Fruit fly (Drosophila melanogaster) whole organism, embryonic: ENCODE data around the gene goe.

ENCODE experiments used
- BEAF-32 ChIP-seq: fragments of 200-800 bp; sonication (Bioruptor generic); optimal IDR thresholded peaks from 3 replicates; lab custom pipeline; 2017; ENCODE audit warnings: missing biosample characterization, missing genetic modification characterization, mild to moderate bottlenecking, moderate library complexity, missing genetic modification reagents
- CG10366 ChIP-seq: fragments of 200-800 bp; sonication (Bioruptor generic); IDR thresholded peaks from 2 replicates; pipeline ENCODE4 v1.3.6; 2022; ENCODE audit warnings: missing biosample characterization, missing genetic modification characterization
- CG10565 ChIP-seq: fragments of 200-800 bp; sonication (Bioruptor generic); optimal IDR thresholded peaks from 3 replicates; lab custom pipeline; 2016; ENCODE audit warnings: missing biosample characterization, mild to moderate bottlenecking, missing genetic modification characterization
- CG10979 ChIP-seq: fragments of 200-800 bp; sonication (Bioruptor generic); optimal IDR thresholded peaks from 2 replicates; lab custom pipeline; 2018; ENCODE audit warnings: missing biosample characterization, mild to moderate bottlenecking, missing genetic modification characterization, moderate library complexity
- CG13123 ChIP-seq: fragments of 200-800 bp; sonication (Bioruptor generic); optimal IDR thresholded peaks from 2 replicates; lab custom pipeline; 2016; ENCODE audit warnings: missing biosample characterization, missing genetic modification characterization
- CG1647 ChIP-seq: fragments of 200-800 bp; sonication (Bioruptor generic); optimal IDR thresholded peaks from 3 replicates; lab custom pipeline; 2016; ENCODE audit warnings: missing biosample characterization, missing genetic modification characterization
- CG16779 ChIP-seq: fragments of 200-800 bp; sonication (Bioruptor generic); IDR thresholded peaks from 2 replicates; pipeline ENCODE4 v1.3.6; 2022; ENCODE audit warnings: missing biosample characterization, missing genetic modification characterization
- CG16813 ChIP-seq: fragments of 200-800 bp; sonication (Bioruptor generic); IDR thresholded peaks from 3 replicates; pipeline ENCODE4 v1.3.6; 2022; ENCODE audit warnings: missing biosample characterization, missing genetic modification characterization; ENCODE audit not compliant: partially characterized antibody
- CG2116 ChIP-seq: fragments of 200-800 bp; sonication (Bioruptor generic); optimal IDR thresholded peaks from 3 replicates; lab custom pipeline; 2018; ENCODE audit warnings: missing biosample characterization, mild to moderate bottlenecking, missing genetic modification characterization
- CG2202 ChIP-seq: fragments of 200-800 bp; sonication (Bioruptor generic); optimal IDR thresholded peaks from 2 replicates; lab custom pipeline; 2018; ENCODE audit warnings: missing biosample characterization, mild to moderate bottlenecking, missing genetic modification characterization
- CG2875 ChIP-seq: fragments of 200-800 bp; sonication (Bioruptor generic); optimal IDR thresholded peaks from 2 replicates; lab custom pipeline; 2017; ENCODE audit warnings: missing biosample characterization, mild to moderate bottlenecking, missing genetic modification characterization, missing genetic modification reagents
- CG30020 ChIP-seq: fragments of 200-800 bp; optimal IDR thresholded peaks from 2 replicates; lab custom pipeline; 2019; ENCODE audit warnings: missing biosample characterization, mild to moderate bottlenecking, missing genetic modification characterization, moderate library complexity
- CG3065 ChIP-seq: fragments of 200-800 bp; sonication (Bioruptor generic); optimal IDR thresholded peaks from 2 replicates; lab custom pipeline; 2016; ENCODE audit warnings: missing biosample characterization, missing genetic modification characterization
- CG32532 ChIP-seq: fragments of 200-800 bp; sonication (Bioruptor generic); IDR thresholded peaks from 2 replicates; pipeline ENCODE4 v1.3.6; 2022; ENCODE audit warnings: missing biosample characterization, missing genetic modification characterization
- CG32772 ChIP-seq: fragments of 200-800 bp; sonication (Bioruptor generic); IDR thresholded peaks from 2 replicates; pipeline ENCODE4 v1.3.6; 2022; ENCODE audit warnings: missing biosample characterization, missing genetic modification characterization
- CG3838 ChIP-seq: fragments of 200-800 bp; sonication (Bioruptor generic); optimal IDR thresholded peaks from 3 replicates; lab custom pipeline; 2016; ENCODE audit warnings: missing biosample characterization, missing genetic modification characterization
- Camta ChIP-seq: fragments of 200-800 bp; sonication (Bioruptor generic); optimal IDR thresholded peaks from 2 replicates; lab custom pipeline; 2016; ENCODE audit warnings: missing biosample characterization, missing genetic modification characterization
- Dip2 ChIP-seq: fragments of 200-800 bp; sonication (Bioruptor generic); IDR thresholded peaks from 2 replicates; pipeline ENCODE4 v1.3.6; 2022; ENCODE audit warnings: missing biosample characterization, missing genetic modification characterization
- Doc2 ChIP-seq: fragments of 200-800 bp; sonication (Bioruptor generic); IDR thresholded peaks from 2 replicates; pipeline ENCODE4 v1.3.6; 2022; ENCODE audit warnings: missing biosample characterization, missing genetic modification characterization
- Dp ChIP-seq: fragments of 200-800 bp; sonication (Bioruptor generic); optimal IDR thresholded peaks from 2 replicates; lab custom pipeline; 2018; ENCODE audit warnings: missing biosample characterization, mild to moderate bottlenecking, missing genetic modification characterization, moderate library complexity
- Eip74EF ChIP-seq, 2 experiments: fragments of 200-800 bp in 1 of 2; fragments of >200 bp in 1 of 2; sonication (Bioruptor generic) in 1 of 2; optimal IDR thresholded peaks; 2 replicates each; lab custom pipeline; 2017 to 2019; ENCODE audit warnings: missing biosample characterization in 2 of 2, missing genetic modification characterization in 2 of 2, mild to moderate bottlenecking in 1 of 2, moderate library complexity in 1 of 2
- Gug ChIP-seq: fragments of 200-800 bp; sonication (Bioruptor generic); IDR thresholded peaks from 4 replicates; pipeline ENCODE4 v1.3.6; 2022; ENCODE audit warnings: missing biosample characterization, missing genetic modification characterization
- H2.0 ChIP-seq: fragments of 200-800 bp; sonication (Bioruptor generic); IDR thresholded peaks from 2 replicates; pipeline ENCODE4 v1.3.6; 2022; ENCODE audit warnings: missing biosample characterization, missing genetic modification characterization
- Nf-YA ChIP-seq: fragments of 200-800 bp; sonication (Bioruptor generic); IDR thresholded peaks from 2 replicates; pipeline ENCODE4 v1.3.6; 2022; ENCODE audit warnings: missing biosample characterization, missing genetic modification characterization
- NfI ChIP-seq: fragments of 200-800 bp; sonication (Bioruptor generic); optimal IDR thresholded peaks from 3 replicates; lab custom pipeline; 2018; ENCODE audit warnings: missing biosample characterization, mild to moderate bottlenecking, missing genetic modification characterization, moderate library complexity
- Oli ChIP-seq: fragments of 200-800 bp; sonication (Bioruptor generic); optimal IDR thresholded peaks from 2 replicates; lab custom pipeline; 2018; ENCODE audit warnings: missing biosample characterization, mild to moderate bottlenecking, missing genetic modification characterization, moderate library complexity
- Optix ChIP-seq: fragments of 200-800 bp; sonication (Bioruptor generic); IDR thresholded peaks from 3 replicates; pipeline ENCODE4 v1.3.6; 2022; ENCODE audit warnings: missing biosample characterization, missing genetic modification characterization
- Ptx1 ChIP-seq: fragments of 200-800 bp; sonication (Bioruptor generic); IDR thresholded peaks from 2 replicates; pipeline ENCODE4 v1.3.6; 2022; ENCODE audit warnings: missing biosample characterization, missing genetic modification characterization
- Ravus ChIP-seq: fragments of 200-800 bp; sonication (Bioruptor generic); IDR thresholded peaks from 2 replicates; pipeline ENCODE4 v1.3.6; 2022; ENCODE audit warnings: missing biosample characterization, missing genetic modification characterization
- Scr ChIP-seq: fragments of 200-800 bp; sonication (Bioruptor generic); IDR thresholded peaks from 2 replicates; pipeline ENCODE4 v1.3.6; 2022; ENCODE audit warnings: missing biosample characterization, missing genetic modification characterization; ENCODE audit not compliant: partially characterized antibody
- YL-1 ChIP-seq: fragments of 200-800 bp; sonication (Bioruptor generic); optimal IDR thresholded peaks from 3 replicates; lab custom pipeline; 2017; ENCODE audit warnings: missing biosample characterization, mild to moderate bottlenecking, missing genetic modification characterization
- chn ChIP-seq: fragments of 200-800 bp; sonication (Bioruptor generic); optimal IDR thresholded peaks from 2 replicates; lab custom pipeline; 2016; ENCODE audit warnings: missing biosample characterization, missing genetic modification characterization
- crc ChIP-seq: fragments of 200-800 bp; sonication (Bioruptor generic); optimal IDR thresholded peaks from 2 replicates; lab custom pipeline; 2016; ENCODE audit warnings: missing biosample characterization, missing genetic modification characterization
- danr ChIP-seq: fragments of 200-800 bp; sonication (Bioruptor generic); IDR thresholded peaks from 2 replicates; pipeline ENCODE4 v1.3.6; 2022; ENCODE audit warnings: missing biosample characterization, missing genetic modification characterization
- dm ChIP-seq: fragments of 200-800 bp; sonication (Bioruptor generic); optimal IDR thresholded peaks from 3 replicates; lab custom pipeline; 2016; ENCODE audit warnings: missing biosample characterization, missing genetic modification characterization
- emc ChIP-seq: fragments of 200-800 bp; sonication (Bioruptor generic); optimal IDR thresholded peaks from 2 replicates; lab custom pipeline; 2016; ENCODE audit warnings: missing biosample characterization, missing genetic modification characterization
- eyg ChIP-seq: fragments of 200-800 bp; sonication (Bioruptor generic); optimal IDR thresholded peaks from 3 replicates; lab custom pipeline; 2016; ENCODE audit warnings: missing biosample characterization, missing genetic modification characterization
- ftz-f1 ChIP-seq: fragments of 200-800 bp; sonication (Bioruptor generic); optimal IDR thresholded peaks from 2 replicates; lab custom pipeline; 2016; ENCODE audit warnings: missing biosample characterization, missing genetic modification characterization
- gsb ChIP-seq: fragments of 200-800 bp; sonication (Bioruptor generic); IDR thresholded peaks from 2 replicates; pipeline ENCODE4 v1.3.6; 2022; ENCODE audit warnings: missing biosample characterization, missing genetic modification characterization
- insv ChIP-seq, 2 experiments: fragments of 200-800 bp; sonication (Bioruptor generic); optimal IDR thresholded peaks; 3 replicates each; lab custom pipeline; 2016 to 2018; ENCODE audit warnings: missing biosample characterization in 2 of 2, missing genetic modification characterization in 2 of 2
- jigr1 ChIP-seq: fragments of 200-800 bp; sonication (Bioruptor generic); IDR thresholded peaks from 3 replicates; pipeline ENCODE4 v1.3.6; 2022; ENCODE audit warnings: missing biosample characterization, missing genetic modification characterization
- ken ChIP-seq: fragments of 200-800 bp; sonication (Bioruptor generic); IDR thresholded peaks from 3 replicates; pipeline ENCODE4 v1.3.6; 2022; ENCODE audit warnings: missing biosample characterization, missing genetic modification characterization
- nom ChIP-seq: fragments of 200-800 bp; sonication (Bioruptor generic); optimal IDR thresholded peaks from 2 replicates; lab custom pipeline; 2017; ENCODE audit warnings: missing biosample characterization, missing genetic modification characterization, mild to moderate bottlenecking, moderate library complexity, missing genetic modification reagents
- otp ChIP-seq: fragments of 200-800 bp; sonication (Bioruptor generic); IDR thresholded peaks from 3 replicates; pipeline ENCODE4, ENCODE4 v1.3.6; 2022; ENCODE audit warnings: missing biosample characterization, missing genetic modification characterization
- sim ChIP-seq: fragments of 200-800 bp; sonication (Bioruptor generic); IDR thresholded peaks from 2 replicates; pipeline ENCODE4 v1.3.6; 2022; ENCODE audit warnings: missing biosample characterization, missing genetic modification characterization
- slou ChIP-seq: fragments of 200-800 bp; sonication (Bioruptor generic); optimal IDR thresholded peaks from 3 replicates; lab custom pipeline; 2016; ENCODE audit warnings: missing biosample characterization, missing genetic modification characterization
- so ChIP-seq: fragments of 200-800 bp; sonication (Bioruptor generic); IDR thresholded peaks from 3 replicates; pipeline ENCODE4 v1.3.6; 2022; ENCODE audit warnings: missing biosample characterization, missing genetic modification characterization
- sqz ChIP-seq: fragments of 200-800 bp; sonication (Bioruptor generic); optimal IDR thresholded peaks from 3 replicates; lab custom pipeline; 2018; ENCODE audit warnings: missing biosample characterization, mild to moderate bottlenecking, missing genetic modification characterization
- toy ChIP-seq: fragments of 200-800 bp; sonication (Bioruptor generic); IDR thresholded peaks from 2 replicates; pipeline ENCODE4 v1.3.6; 2022; ENCODE audit warnings: missing biosample characterization, missing genetic modification characterization
- vnd ChIP-seq: fragments of 200-800 bp; sonication (Bioruptor generic); IDR thresholded peaks from 3 replicates; pipeline ENCODE4 v1.3.6; 2022; ENCODE audit warnings: missing biosample characterization, missing genetic modification characterization; ENCODE audit not compliant: partially characterized antibody

goe gene

DNA sequence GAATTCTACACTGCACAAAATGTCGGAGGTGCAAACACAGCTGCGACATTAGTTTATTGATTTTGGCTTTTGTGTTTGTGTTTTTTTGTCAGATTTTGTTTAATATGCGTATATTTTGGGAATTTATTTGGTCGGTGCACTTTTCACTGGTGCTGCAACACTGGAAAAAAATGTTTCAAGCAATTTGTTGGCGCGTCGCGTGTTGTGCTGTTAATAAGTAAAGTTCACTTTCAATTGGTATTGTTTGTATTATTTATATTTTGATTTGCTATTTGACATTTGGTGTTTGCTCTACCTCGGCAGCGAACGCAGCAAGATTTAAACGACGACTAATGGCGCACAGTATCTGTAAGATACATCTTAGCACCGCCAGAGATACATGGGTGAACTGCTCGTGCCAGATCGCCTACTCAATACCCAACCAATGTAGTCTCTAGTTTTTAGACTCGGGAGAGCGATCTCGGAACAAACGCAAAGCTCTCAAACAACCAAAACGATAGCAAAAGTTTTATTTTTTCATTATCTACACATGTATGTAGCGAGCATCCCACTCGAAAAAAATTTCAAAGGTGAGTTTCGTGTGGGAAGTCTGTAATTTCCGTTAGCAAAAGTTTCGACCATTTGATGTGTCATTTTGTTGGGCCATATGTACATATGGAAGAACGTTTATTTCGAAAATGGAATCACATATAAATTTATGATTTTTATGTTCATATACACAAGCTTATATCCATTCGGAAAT, 30.6 kb upstream of the goe start (continued):
- TF ChIP-seq CG16779 (GFP tag; lab: Robert Waterston, UW) (no peak), Dip2 (no peak), H2.0 (GFP tag; lab: Robert Waterston, UW) (0 out of 2 replicates have a peak, but pooled peaks have one; percentile 21), ftz-f1 (no peak), jigr1 (GFP tag; lab: Robert Waterston, UW) (no peak), CG2116 (no peak), so (GFP tag; lab: Robert Waterston, UW) (peak; percentile 55; the same call in 1 of the 3 replicates), CG30020 (tag; lab: Kevin White, UChicago) (no peak), Ravus (GFP tag; lab: Robert Waterston, UW) (no peak), otp (GFP tag; lab: Robert Waterston, UW) (peak; percentile 60; the same call in 1 of the 3 replicates), Dp (GFP tag; lab: Kevin White, UChicago) (no peak), Eip74EF (GFP tag; optimal IDR thresholded peaks at IDR 0.05; lab: Kevin White, UChicago) (no peak), ken (GFP tag; lab: Robert Waterston, UW) (peak; percentile 33; the same call in 1 of the 3 replicates), sim (GFP tag; lab: Robert Waterston, UW) (no peak), CG1647 (GFP tag; lab: Kevin White, UChicago) (no peak), Nf-YA (GFP tag; lab: Robert Waterston, UW) (no peak), CG10366 (GFP tag; lab: Robert Waterston, UW) (peak; percentile 48), Ptx1 (GFP tag; lab: Robert Waterston, UW) (peak; percentile 68), CG10565 (GFP tag; lab: Kevin White, UChicago) (no peak), emc (GFP tag; lab: Kevin White, UChicago) (no peak), toy (no peak), slou (GFP tag; lab: Kevin White, UChicago) (peak; percentile 35), CG3838 (GFP tag; lab: Kevin White, UChicago) (no peak), BEAF-32 (GFP tag; lab: Kevin White, UChicago) (no peak), chn (GFP tag; lab: Kevin White, UChicago) (no peak), eyg (GFP tag; lab: Kevin White, UChicago) (peak; percentile 38), Scr (no peak), dm (peak; percentile 9), Doc2 (GFP tag; lab: Robert Waterston, UW) (no peak), CG3065 (GFP tag; lab: Kevin White, UChicago) (no peak), CG13123 (no peak), CG2202 (tag; lab: Kevin White, UChicago) (no peak), danr (GFP tag; lab: Robert Waterston, UW) (no peak), CG2875 (GFP tag; lab: Kevin White, UChicago) (no peak), CG10979 (tag; lab: Kevin White, UChicago) (peak; percentile 34), NfI (GFP tag; lab: Kevin White, UChicago) (peak; percentile 54), sqz (no peak), gsb (GFP tag; lab: Robert Waterston, UW) (no peak), Oli (peak; percentile 53), CG16813 (GFP tag; lab: Robert Waterston, UW) (no peak), YL-1 (GFP tag; lab: Kevin White, UChicago) (no peak), nom (GFP tag; lab: Kevin White, UChicago) (no peak), Gug (GFP tag; lab: Robert Waterston, UW) (0 out of 4 replicates have a peak, but pooled peaks have one; percentile 26), crc (GFP tag; lab: Kevin White, UChicago) (peak; percentile 24), Camta (GFP tag; lab: Kevin White, UChicago) (peak; percentile 19), CG32772 (GFP tag; lab: Robert Waterston, UW) (0 out of 2 replicates have a peak, but pooled peaks have one; percentile 25), Optix (GFP tag; lab: Robert Waterston, UW) (peak; percentile 60; the same call in 1 of the 3 replicates), insv (GFP tag; optimal IDR thresholded peaks at IDR 0.05; lab: Kevin White, UChicago) (no peak), vnd (GFP tag; lab: Robert Waterston, UW) (no peak), CG32532 (GFP tag; lab: Robert Waterston, UW) (peak; percentile 71)
